Worm (Caenorhabditis elegans) whole organism, midembryonic: Measurements from ENCODE around the gene C03G6.6.

Experiments used
- flt-1 ChIP-seq: fragments of 200-800 bp; sonication (Bioruptor generic); IDR thresholded peaks from 2 replicates; pipeline ENCODE4 v1.3.6; 2022; ENCODE audit warnings: missing genetic modification characterization, missing compliant biosample characterization
- klf-2 ChIP-seq: fragments of 200-800 bp; sonication (Bioruptor generic); conservative IDR thresholded peaks from 2 replicates; pipeline ENCODE4 v1.3.6; 2022; ENCODE audit warnings: missing genetic modification reagents, missing genetic modification characterization, missing compliant biosample characterization
- ref-1 ChIP-seq: fragments of 200-800 bp; sonication (Bioruptor generic); conservative IDR thresholded peaks from 2 replicates; pipeline ENCODE4 v1.3.6; 2022; ENCODE audit warnings: missing genetic modification reagents, missing genetic modification characterization, missing compliant biosample characterization

DNA sequence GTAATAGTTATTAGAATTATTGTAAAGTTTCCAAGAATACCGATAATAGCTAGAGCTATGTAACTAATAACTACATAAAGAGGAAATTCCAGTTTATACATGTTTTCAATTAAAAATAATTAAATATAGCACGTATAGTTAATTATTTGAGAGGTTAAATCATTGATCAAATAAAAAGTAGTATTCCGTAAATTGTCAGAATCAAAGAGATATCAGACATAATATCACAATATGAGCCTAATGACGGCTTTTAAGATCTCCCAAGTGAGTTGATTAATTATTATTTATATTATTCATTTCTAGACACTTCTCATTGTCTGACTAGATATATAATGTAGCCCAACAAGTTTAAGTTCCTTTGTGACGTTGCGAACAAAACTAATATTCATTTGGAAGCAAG, 22.2 kb downstream of the C03G6.6 start, which contains the start of gene srsx-24:
- TF ChIP-seq flt-1 (GFP tag; lab: Robert Waterston, UW) (no peak), klf-2 (GFP tag; lab: Robert Waterston, UW) (no peak), ref-1 (GFP tag; lab: Robert Waterston, UW) (no peak)
